Fruit fly (Drosophila melanogaster): ENCODE data around the gene CG14262.

Gene CG14262

dm6 chr3R:27263434-27264215, 1.6 kb downstream of the CG14262 start, which contains the start of gene woc (continued):
- TF ChIP-seq CG11456 (GFP tag; IDR thresholded peaks at IDR 0.05), result peak; percentile 56; the same call in 1 of the 3 replicates
- peak; percentile 17 for TF ChIP-seq trh (GFP tag; optimal IDR thresholded peaks at IDR 0.05)
- TF ChIP-seq Med (GFP tag), result peak; percentile 93
- TF ChIP-seq crp (GFP tag; optimal IDR thresholded peaks at IDR 0.05), result no peak
- no peak for TF ChIP-seq CG10147 (GFP tag; optimal IDR thresholded peaks at IDR 0.05)
- no peak for TF ChIP-seq slou (GFP tag; optimal IDR thresholded peaks at IDR 0.05)
- TF ChIP-seq CG10979 (tag; optimal IDR thresholded peaks at IDR 0.05), result peak; percentile 30
- TF ChIP-seq CG14441 (GFP tag; IDR thresholded peaks at IDR 0.05), result 0 out of 2 replicates have a peak, but pooled peaks have one; percentile 15
- TF ChIP-seq CoRest (tag; optimal IDR thresholded peaks at IDR 0.05), result peak; percentile 51
- TF ChIP-seq ken (GFP tag; IDR thresholded peaks at IDR 0.05), result no peak; the same call in 2 of the 3 replicates
- TF ChIP-seq Ptx1 (GFP tag; IDR thresholded peaks at IDR 0.05), result peak; percentile 50
- peak; percentile 78 for TF ChIP-seq slbo (GFP tag; IDR thresholded peaks at IDR 0.05)
- TF ChIP-seq phol (tag; optimal IDR thresholded peaks at IDR 0.05), result peak; percentile 97
- TF ChIP-seq CG43689 (GFP tag; IDR thresholded peaks at IDR 0.05), result no peak
- TF ChIP-seq MTF-1 (GFP tag; optimal IDR thresholded peaks at IDR 0.05; ENCODE audit: borderline replicate concordance), result no peak
- TF ChIP-seq Elba2 (GFP tag; optimal IDR thresholded peaks at IDR 0.05), result peak; percentile 98
- peak; percentile 56 for TF ChIP-seq NC2β (GFP tag; optimal IDR thresholded peaks at IDR 0.05)
- peak; percentile 1 for TF ChIP-seq CG12236 (GFP tag; optimal IDR thresholded peaks at IDR 0.05)
- peak; percentile 46 for TF ChIP-seq repo (GFP tag; optimal IDR thresholded peaks at IDR 0.05)
- TF ChIP-seq ssp (GFP tag; IDR thresholded peaks at IDR 0.05), result peak; percentile 43; the same call in 1 of the 2 replicates
- TF ChIP-seq sna (GFP tag; IDR thresholded peaks at IDR 0.05; ENCODE audit: partially characterized antibody), result peak; percentile 75
- TF ChIP-seq CG8765 (GFP tag; IDR thresholded peaks at IDR 0.05), result 0 out of 2 replicates have a peak, but pooled peaks have one; percentile 6
- TF ChIP-seq Meics (GFP tag; optimal IDR thresholded peaks at IDR 0.05), result peak; percentile 66
- peak; percentile 37 for TF ChIP-seq CG6765 (GFP tag; optimal IDR thresholded peaks at IDR 0.05)
- peak; percentile 10 for TF ChIP-seq CG33213 (GFP tag; optimal IDR thresholded peaks at IDR 0.05)
- no peak for TF ChIP-seq CG1647 (GFP tag; optimal IDR thresholded peaks at IDR 0.05)
- TF ChIP-seq CG2199 (GFP tag; IDR thresholded peaks at IDR 0.05), result no peak
- TF ChIP-seq Usf (GFP tag; optimal IDR thresholded peaks at IDR 0.05), result no peak
- no peak for TF ChIP-seq CG2712 (tag; optimal IDR thresholded peaks at IDR 0.05)
- peak; percentile 83 for TF ChIP-seq Opbp (GFP tag; IDR thresholded peaks at IDR 0.05; ENCODE audit: partially characterized antibody)
- TF ChIP-seq BEAF-32 (GFP tag; optimal IDR thresholded peaks at IDR 0.05), result peak; percentile 77
- TF ChIP-seq ttk (GFP tag; IDR thresholded peaks at IDR 0.05), result peak; percentile 13
- TF ChIP-seq Camta (GFP tag; optimal IDR thresholded peaks at IDR 0.05), result peak; percentile 36
- no peak for TF ChIP-seq CG5180 (GFP tag; optimal IDR thresholded peaks at IDR 0.05)
- TF ChIP-seq slp2 (GFP tag; optimal IDR thresholded peaks at IDR 0.05), result peak; percentile 32
- peak; percentile 49 for TF ChIP-seq inv (GFP tag; IDR thresholded peaks at IDR 0.05; ENCODE audit: partially characterized antibody)
- TF ChIP-seq hbn (GFP tag; IDR thresholded peaks at IDR 0.05; ENCODE audit: partially characterized antibody), result peak; percentile 71
- no peak for TF ChIP-seq CG4854 (GFP tag; optimal IDR thresholded peaks at IDR 0.05)
- no peak for TF ChIP-seq Spps (tag; optimal IDR thresholded peaks at IDR 0.05)
- peak; percentile 78 for TF ChIP-seq CG12659 (GFP tag; optimal IDR thresholded peaks at IDR 0.05)
- TF ChIP-seq Atf6 (GFP tag; IDR thresholded peaks at IDR 0.05), result peak; percentile 60; the same call in 1 of the 2 replicates
- peak; percentile 75 for TF ChIP-seq CG14710 (tag; optimal IDR thresholded peaks at IDR 0.05)
- 0 out of 2 replicates have a peak, but pooled peaks have one; percentile 9 for TF ChIP-seq CG11247 (GFP tag; IDR thresholded peaks at IDR 0.05)
- TF ChIP-seq CG13287 (GFP tag; IDR thresholded peaks at IDR 0.05; ENCODE audit: partially characterized antibody), result peak; percentile 87
- peak; percentile 90 for TF ChIP-seq ato (GFP tag; IDR thresholded peaks at IDR 0.05; ENCODE audit: partially characterized antibody)
- TF ChIP-seq CG1024 (GFP tag; IDR thresholded peaks at IDR 0.05), result 0 out of 2 replicates have a peak, but pooled peaks have one; percentile 2
- peak; percentile 60 for TF ChIP-seq ind (GFP tag; optimal IDR thresholded peaks at IDR 0.05)
- peak; percentile 72 for TF ChIP-seq row (GFP tag; IDR thresholded peaks at IDR 0.05)
